Fruit fly (Drosophila melanogaster): ENCODE results near the gene YL-1.

YL-1 gene

dm6 chr2L:10970134-10970533 lies at the start of gene YL-1, which contains the start of gene Tmem214:
Gene YL-1, plus strand, starts transcription at chr2L:10970443.
Gene Tmem214, minus strand, starts transcription at chr2L:10970275.
- no peak for TF ChIP-seq psq (optimal IDR thresholded peaks at IDR 0.05)
- no peak for TF ChIP-seq usp (GFP tag; optimal IDR thresholded peaks at IDR 0.05)
- no peak for TF ChIP-seq EcR (GFP tag; optimal IDR thresholded peaks at IDR 0.05)
- no peak for TF ChIP-seq pan (optimal IDR thresholded peaks at IDR 0.05)
- no peak for TF ChIP-seq Dll (optimal IDR thresholded peaks at IDR 0.05)
- TF ChIP-seq CG8478 (optimal IDR thresholded peaks at IDR 0.05) = no peak

- no peak for TF ChIP-seq psq (optimal IDR thresholded peaks at IDR 0.05)
- TF ChIP-seq EcR (GFP tag; optimal IDR thresholded peaks at IDR 0.05) = no peak
- no peak for TF ChIP-seq usp (GFP tag; optimal IDR thresholded peaks at IDR 0.05)
- TF ChIP-seq CG8478 (optimal IDR thresholded peaks at IDR 0.05) = no peak
- no peak for TF ChIP-seq Dll (optimal IDR thresholded peaks at IDR 0.05)
Measured at dm6 chr2L:10936362-10936761, 33.9 kb upstream of the YL-1 start, which contains the start of gene CG14072. Gene CG14072, plus strand, starts transcription at chr2L:10936662.

- no peak for TF ChIP-seq pan (optimal IDR thresholded peaks at IDR 0.05)
- no peak for TF ChIP-seq CG8478 (optimal IDR thresholded peaks at IDR 0.05)
- TF ChIP-seq usp (GFP tag; optimal IDR thresholded peaks at IDR 0.05) = no peak
Measured at dm6 chr2L:10940196-10940595, 30.0 kb upstream of the YL-1 start.

dm6 chr2L:10963979-10964378 lies 6.3 kb upstream of the YL-1 start, which contains the start of gene dpr2:
Gene dpr2, minus strand, starts transcription at chr2L:10964153.
- TF ChIP-seq EcR (GFP tag; optimal IDR thresholded peaks at IDR 0.05) = no peak
- no peak for TF ChIP-seq psq (optimal IDR thresholded peaks at IDR 0.05)
- no peak for TF ChIP-seq usp (GFP tag; optimal IDR thresholded peaks at IDR 0.05)
- no peak for TF ChIP-seq Dll (optimal IDR thresholded peaks at IDR 0.05)
- no peak for TF ChIP-seq CG8478 (optimal IDR thresholded peaks at IDR 0.05)
- TF ChIP-seq pan (optimal IDR thresholded peaks at IDR 0.05) = no peak

- TF ChIP-seq usp (GFP tag; optimal IDR thresholded peaks at IDR 0.05) (no peak), Dll (optimal IDR thresholded peaks at IDR 0.05) (no peak), pan (optimal IDR thresholded peaks at IDR 0.05) (no peak), EcR (GFP tag; optimal IDR thresholded peaks at IDR 0.05) (no peak), psq (optimal IDR thresholded peaks at IDR 0.05) (no peak), CG8478 (optimal IDR thresholded peaks at IDR 0.05) (no peak)
Measured at dm6 chr2L:10964493-10964892, 5.8 kb upstream of the YL-1 start.

- TF ChIP-seq pan (optimal IDR thresholded peaks at IDR 0.05) = no peak
- no peak for TF ChIP-seq CG8478 (optimal IDR thresholded peaks at IDR 0.05)
- no peak for TF ChIP-seq Dll (optimal IDR thresholded peaks at IDR 0.05)
- TF ChIP-seq psq (optimal IDR thresholded peaks at IDR 0.05) = no peak
- no peak for TF ChIP-seq usp (GFP tag; optimal IDR thresholded peaks at IDR 0.05)
- no peak for TF ChIP-seq EcR (GFP tag; optimal IDR thresholded peaks at IDR 0.05)
Measured at dm6 chr2L:10965962-10966361, 4.3 kb upstream of the YL-1 start.

- no peak for TF ChIP-seq psq (optimal IDR thresholded peaks at IDR 0.05)
- no peak for TF ChIP-seq CG8478 (optimal IDR thresholded peaks at IDR 0.05)
- no peak for TF ChIP-seq EcR (GFP tag; optimal IDR thresholded peaks at IDR 0.05)
- TF ChIP-seq Dll (optimal IDR thresholded peaks at IDR 0.05) = no peak
- no peak for TF ChIP-seq pan (optimal IDR thresholded peaks at IDR 0.05)
- TF ChIP-seq usp (GFP tag; optimal IDR thresholded peaks at IDR 0.05) = no peak
Measured at dm6 chr2L:10967257-10968008, 2.8 kb upstream of the YL-1 start.

- TF ChIP-seq EcR (GFP tag; optimal IDR thresholded peaks at IDR 0.05) (no peak), usp (GFP tag; optimal IDR thresholded peaks at IDR 0.05) (no peak), pan (optimal IDR thresholded peaks at IDR 0.05) (no peak), CG8478 (optimal IDR thresholded peaks at IDR 0.05) (no peak), Dll (optimal IDR thresholded peaks at IDR 0.05) (no peak), psq (optimal IDR thresholded peaks at IDR 0.05) (no peak)
Measured at dm6 chr2L:10968009-10968383, 2.2 kb upstream of the YL-1 start.

- TF ChIP-seq pan (optimal IDR thresholded peaks at IDR 0.05) = no peak
- TF ChIP-seq psq (optimal IDR thresholded peaks at IDR 0.05) = no peak
- no peak for TF ChIP-seq EcR (GFP tag; optimal IDR thresholded peaks at IDR 0.05)
- TF ChIP-seq CG8478 (optimal IDR thresholded peaks at IDR 0.05) = no peak
- TF ChIP-seq Dll (optimal IDR thresholded peaks at IDR 0.05) = no peak
- no peak for TF ChIP-seq usp (GFP tag; optimal IDR thresholded peaks at IDR 0.05)
Measured at dm6 chr2L:10972224-10972623, 2.0 kb downstream of the YL-1 start, which contains the start of gene CG16743. Gene CG16743, plus strand, starts transcription at chr2L:10972280.

- TF ChIP-seq EcR (GFP tag; optimal IDR thresholded peaks at IDR 0.05) = no peak
- TF ChIP-seq psq (optimal IDR thresholded peaks at IDR 0.05) = no peak
- TF ChIP-seq Dll (optimal IDR thresholded peaks at IDR 0.05) = no peak
- TF ChIP-seq CG8478 (optimal IDR thresholded peaks at IDR 0.05) = no peak
- TF ChIP-seq pan (optimal IDR thresholded peaks at IDR 0.05) = no peak
- TF ChIP-seq usp (GFP tag; optimal IDR thresholded peaks at IDR 0.05) = no peak
Measured at dm6 chr2L:10974638-10975037, 4.4 kb downstream of the YL-1 start.

dm6 chr2L:10975193-10975592 lies 5.0 kb downstream of the YL-1 start, which contains the start of gene abo:
Gene abo, minus strand, starts transcription at chr2L:10975293.
- TF ChIP-seq Dll (optimal IDR thresholded peaks at IDR 0.05) (no peak), psq (optimal IDR thresholded peaks at IDR 0.05) (no peak), EcR (GFP tag; optimal IDR thresholded peaks at IDR 0.05) (no peak), pan (optimal IDR thresholded peaks at IDR 0.05) (no peak), CG8478 (optimal IDR thresholded peaks at IDR 0.05) (no peak), usp (GFP tag; optimal IDR thresholded peaks at IDR 0.05) (no peak)

dm6 chr2L:10976046-10976863 lies 6.0 kb downstream of the YL-1 start, which contains the start of the genes ATPsynG and SCAR:
Gene ATPsynG, minus strand, starts transcription at chr2L:10976399.
Gene SCAR, plus strand, starts transcription at chr2L:10976772.
- TF ChIP-seq psq (optimal IDR thresholded peaks at IDR 0.05) = no peak
- no peak for TF ChIP-seq Dll (optimal IDR thresholded peaks at IDR 0.05)
- no peak for TF ChIP-seq EcR (GFP tag; optimal IDR thresholded peaks at IDR 0.05)
- TF ChIP-seq usp (GFP tag; optimal IDR thresholded peaks at IDR 0.05) = no peak
- no peak for TF ChIP-seq pan (optimal IDR thresholded peaks at IDR 0.05)
- TF ChIP-seq CG8478 (optimal IDR thresholded peaks at IDR 0.05) = no peak
